Worm (Caenorhabditis elegans) whole organism, early embryonic: ENCODE measurements around the gene C54E4.12.

Source experiments
- B0310.2 ChIP-seq: sonication (generic microtip); optimal IDR thresholded peaks from 2 replicates; lab custom pipeline; 2016; ENCODE audit warnings: mild to moderate bottlenecking, missing genetic modification characterization, missing compliant biosample characterization
- F13C5.2 ChIP-seq: sonication (generic microtip); optimal IDR thresholded peaks from 2 replicates; lab custom pipeline; 2017; ENCODE audit warnings: mild to moderate bottlenecking, missing genetic modification characterization, inconsistent platforms, missing compliant biosample characterization
- aly-1 ChIP-seq: sonication (generic microtip); optimal IDR thresholded peaks from 2 replicates; lab custom pipeline; 2016; ENCODE audit warnings: missing genetic modification characterization, missing compliant biosample characterization
- ama-1 ChIP-seq: fragments of 150-350 bp; optimal IDR thresholded peaks from 2 replicates; lab custom pipeline; 2014
- flt-1 ChIP-seq: fragments of 200-800 bp; sonication (Bioruptor generic); IDR thresholded peaks from 2 replicates; pipeline ENCODE4 v1.3.6; 2022; ENCODE audit warnings: missing genetic modification characterization, missing compliant biosample characterization
- hmbx-1 ChIP-seq: sonication (generic microtip); optimal IDR thresholded peaks from 2 replicates; lab custom pipeline; 2016; ENCODE audit warnings: mild to moderate bottlenecking, missing genetic modification characterization, missing compliant biosample characterization
- hnd-1 ChIP-seq: sonication (generic microtip); optimal IDR thresholded peaks from 2 replicates; lab custom pipeline; 2016; ENCODE audit warnings: missing genetic modification characterization, missing compliant biosample characterization
- tbx-37 ChIP-seq: fragments of 200-800 bp; sonication (Bioruptor generic); conservative IDR thresholded peaks from 2 replicates; pipeline ENCODE4 v1.3.6; 2022; ENCODE audit warnings: missing genetic modification reagents, missing genetic modification characterization, missing compliant biosample characterization
- tra-4 ChIP-seq: sonication (generic microtip); optimal IDR thresholded peaks from 2 replicates; lab custom pipeline; 2017; ENCODE audit warnings: missing genetic modification characterization, missing compliant biosample characterization

DNA sequence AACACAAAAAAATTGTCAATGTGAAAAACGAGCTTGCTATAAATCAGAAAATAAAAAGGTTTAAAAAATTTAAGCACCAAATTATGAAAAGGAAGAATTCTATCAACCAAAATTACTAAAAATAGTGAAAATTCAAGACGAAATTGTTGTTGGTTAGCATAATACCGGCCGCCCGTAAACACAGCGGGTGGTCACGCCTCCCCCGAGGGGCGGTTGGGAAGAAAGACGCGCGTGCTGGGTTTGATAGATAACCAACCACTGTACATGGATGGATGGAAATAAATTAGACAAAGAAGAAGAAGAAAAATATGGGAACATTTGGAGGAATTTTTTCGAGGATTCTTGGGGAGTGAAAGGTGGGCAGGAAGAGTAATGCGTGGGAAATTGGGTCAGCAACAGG is 1.9 kb upstream of the C54E4.12 start:
- no peak for TF ChIP-seq F13C5.2 (tag; lab: Kevin White, UChicago)
- TF ChIP-seq ama-1 (lab: Kevin White, UChicago), result no peak
- TF ChIP-seq hnd-1 (tag; lab: Kevin White, UChicago), result no peak
- no peak for TF ChIP-seq tra-4
- no peak for TF ChIP-seq flt-1 (GFP tag; lab: Robert Waterston, UW)
- TF ChIP-seq B0310.2 (tag; lab: Kevin White, UChicago), result no peak
- no peak for TF ChIP-seq hmbx-1 (tag; lab: Kevin White, UChicago)
- TF ChIP-seq aly-1, result no peak
- TF ChIP-seq tbx-37 (GFP tag; lab: Robert Waterston, UW), result no peak
